Worm (Caenorhabditis elegans) whole organism, early embryonic: Measurements from ENCODE around the gene Y116A8C.25.

Experiments
- ama-1 ChIP-seq: fragments of 150-350 bp; optimal IDR thresholded peaks from 2 replicates; lab custom pipeline; 2014
- ceh-36 ChIP-seq: sonication (generic microtip); optimal IDR thresholded peaks from 2 replicates; lab custom pipeline; 2016; ENCODE audit warnings: missing genetic modification characterization, inconsistent platforms, missing compliant biosample characterization
- flt-1 ChIP-seq: fragments of 200-800 bp; sonication (Bioruptor generic); IDR thresholded peaks from 2 replicates; pipeline ENCODE4 v1.3.6; 2022; ENCODE audit warnings: missing genetic modification characterization, missing compliant biosample characterization
- hnd-1 ChIP-seq: sonication (generic microtip); optimal IDR thresholded peaks from 2 replicates; lab custom pipeline; 2016; ENCODE audit warnings: missing genetic modification characterization, missing compliant biosample characterization
- scrt-1 ChIP-seq: fragments of 200-800 bp; sonication (Bioruptor generic); IDR thresholded peaks from 2 replicates; pipeline ENCODE4 v1.3.6; 2022; ENCODE audit warnings: missing genetic modification characterization, missing compliant biosample characterization
- sea-1 ChIP-seq: fragments of 200-800 bp; sonication (Bioruptor generic); conservative IDR thresholded peaks from 2 replicates; pipeline ENCODE4 v1.3.6; 2022; ENCODE audit warnings: missing genetic modification characterization, missing compliant biosample characterization
- tbx-11 ChIP-seq: fragments of 200-800 bp; sonication (Bioruptor generic); IDR thresholded peaks from 2 replicates; pipeline ENCODE4 v1.3.6; 2022; ENCODE audit warnings: missing genetic modification characterization, missing compliant biosample characterization
- tbx-37 ChIP-seq: fragments of 200-800 bp; sonication (Bioruptor generic); conservative IDR thresholded peaks from 2 replicates; pipeline ENCODE4 v1.3.6; 2022; ENCODE audit warnings: missing genetic modification reagents, missing genetic modification characterization, missing compliant biosample characterization

DNA sequence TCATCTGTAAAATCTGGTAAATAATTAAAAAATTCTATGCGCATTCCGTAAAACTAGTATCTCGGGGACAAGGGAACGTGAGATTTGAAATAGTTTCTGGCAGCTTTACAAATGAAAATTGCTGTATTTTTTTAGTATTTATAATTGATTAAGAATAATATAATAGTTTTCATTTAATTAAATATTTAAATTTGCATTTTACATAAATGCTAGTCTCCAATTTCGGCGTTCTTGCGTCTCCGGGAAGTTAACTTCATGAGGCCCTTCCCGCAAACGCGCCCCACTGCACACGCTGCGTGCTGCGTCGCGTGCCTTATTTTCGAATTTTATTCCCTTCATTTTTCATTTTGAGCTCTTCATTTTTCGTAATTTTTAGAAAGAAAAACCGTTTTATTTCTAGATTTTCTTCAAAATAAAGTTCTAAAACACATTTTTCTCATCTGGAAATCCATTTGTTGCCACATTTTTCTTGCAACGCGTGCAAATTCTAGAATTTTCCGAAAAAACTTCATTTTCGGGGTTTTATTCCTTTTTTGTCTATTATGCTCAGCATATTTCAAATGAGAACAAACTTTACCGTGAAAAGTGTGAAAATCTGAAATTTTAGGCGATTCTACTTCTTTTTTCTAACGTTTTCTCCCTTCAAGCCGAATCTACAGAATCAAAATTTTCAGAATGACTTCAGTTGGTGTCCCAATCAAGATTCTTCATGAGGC lies 9.0 kb upstream of the Y116A8C.25 start, which contains the start of the genes snx-13 and snr-1:
- TF ChIP-seq ama-1 (lab: Kevin White, UChicago) (no peak), flt-1 (GFP tag; lab: Robert Waterston, UW) (0 out of 2 replicates have a peak, but pooled peaks have one; percentile 49), sea-1 (GFP tag; lab: Robert Waterston, UW) (peak; percentile 79), tbx-11 (GFP tag; lab: Robert Waterston, UW) (peak; percentile 75), ceh-36 (peak; percentile 61), hnd-1 (tag; lab: Kevin White, UChicago) (peak; percentile 73), scrt-1 (GFP tag; lab: Robert Waterston, UW) (peak; percentile 72), tbx-37 (GFP tag; lab: Robert Waterston, UW) (peak; percentile 71)
